Fruit fly (Drosophila melanogaster): ENCODE results near the gene Ubc2.

Ubc2 gene

dm6 chr2L:10760422-10761166 lies 7.2 kb downstream of the Ubc2 start, which contains the start of gene CG6495 (continued):
- TF ChIP-seq CG3281 (GFP tag; optimal IDR thresholded peaks at IDR 0.05) (peak; percentile 53), dysf (GFP tag; IDR thresholded peaks at IDR 0.05) (peak; percentile 45; the same call in 2 of the 3 replicates), Bteb2 (GFP tag; optimal IDR thresholded peaks at IDR 0.05) (peak; percentile 17), CG3726 (GFP tag; IDR thresholded peaks at IDR 0.05) (no peak), prd (optimal IDR thresholded peaks at IDR 0.05) (no peak), prd (GFP tag; IDR thresholded peaks at IDR 0.05) (0 out of 3 replicates have a peak, but pooled peaks have one; percentile 24), vfl (GFP tag; optimal IDR thresholded peaks at IDR 0.05) (no peak), Asciz (GFP tag; optimal IDR thresholded peaks at IDR 0.05) (no peak), org-1 (GFP tag; optimal IDR thresholded peaks at IDR 0.05) (peak; percentile 32), CG3838 (GFP tag; optimal IDR thresholded peaks at IDR 0.05) (no peak), CG31388 (GFP tag; optimal IDR thresholded peaks at IDR 0.05) (no peak)

dm6 chr2L:10759624-10760023 lies 8.2 kb downstream of the Ubc2 start:
- TF ChIP-seq Drgx (GFP tag; IDR thresholded peaks at IDR 0.05) (0 out of 2 replicates have a peak, but pooled peaks have one; percentile 31), CG9817 (tag; optimal IDR thresholded peaks at IDR 0.05) (no peak), maf-S (GFP tag; optimal IDR thresholded peaks at IDR 0.05) (no peak), stwl (tag; optimal IDR thresholded peaks at IDR 0.05) (peak; percentile 33), fd102C (GFP tag; optimal IDR thresholded peaks at IDR 0.05) (no peak), repo (GFP tag; optimal IDR thresholded peaks at IDR 0.05) (no peak), lov (optimal IDR thresholded peaks at IDR 0.05) (no peak), lov (GFP tag; IDR thresholded peaks at IDR 0.05) (no peak), kay (GFP tag; optimal IDR thresholded peaks at IDR 0.05) (no peak), CG8765 (GFP tag; IDR thresholded peaks at IDR 0.05) (no peak), hth (optimal IDR thresholded peaks at IDR 0.05) (no peak), vfl (GFP tag; optimal IDR thresholded peaks at IDR 0.05) (no peak)

DNA sequence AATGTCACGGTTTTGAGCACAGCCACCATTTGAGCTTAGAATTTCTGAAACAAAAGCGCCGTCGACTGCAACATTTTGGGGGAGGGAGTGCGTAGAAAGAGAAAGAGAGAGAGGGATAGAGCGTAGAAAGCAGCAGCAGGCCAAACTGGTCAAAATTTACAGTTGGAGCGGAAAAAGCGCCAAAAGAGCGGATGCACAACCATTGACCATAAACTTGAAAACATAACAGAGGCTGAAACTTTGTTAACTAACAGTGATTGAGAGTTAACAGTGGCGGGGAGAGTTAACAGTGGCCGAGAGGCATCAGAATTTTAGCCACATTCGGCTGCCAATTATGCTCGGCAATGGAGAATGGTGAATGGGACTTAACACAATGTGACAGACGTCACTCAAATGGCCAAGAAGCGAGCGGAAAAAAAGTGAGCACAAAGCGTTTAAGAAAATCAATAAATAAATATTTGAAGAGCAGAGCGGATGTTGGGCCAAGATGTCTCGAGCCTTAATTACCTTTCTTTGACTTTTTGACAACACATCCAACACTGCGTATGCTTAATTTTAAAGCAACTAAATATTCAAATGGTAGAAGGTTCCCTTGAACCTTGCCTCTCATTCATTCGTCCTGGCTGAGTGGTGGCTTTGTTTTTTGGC lies 10.6 kb downstream of the Ubc2 start:
- TF ChIP-seq Trl (optimal IDR thresholded peaks at IDR 0.05) (peak; percentile 69 to 88), Trl (GFP tag; optimal IDR thresholded peaks at IDR 0.05) (no peak), CG3407 (GFP tag; optimal IDR thresholded peaks at IDR 0.05) (no peak), CG10366 (GFP tag; IDR thresholded peaks at IDR 0.05) (no peak), CG1647 (GFP tag; optimal IDR thresholded peaks at IDR 0.05) (no peak), chinmo (GFP tag; IDR thresholded peaks at IDR 0.05; ENCODE audit: partially characterized antibody) (peak; percentile 24; the same call in 1 of the 4 replicates), Deaf1 (tag; optimal IDR thresholded peaks at IDR 0.05) (peak; percentile 52), onecut (GFP tag; IDR thresholded peaks at IDR 0.05) (peak; percentile 71; the same call in 1 of the 2 replicates), Sox102F (GFP tag; optimal IDR thresholded peaks at IDR 0.05) (no peak), CG9876 (GFP tag; optimal IDR thresholded peaks at IDR 0.05) (no peak)

- TF ChIP-seq Dip3 (GFP tag; optimal IDR thresholded peaks at IDR 0.05) (no peak), H15 (GFP tag; IDR thresholded peaks at IDR 0.05) (no peak), schlank (tag; optimal IDR thresholded peaks at IDR 0.05) (peak; percentile 28), ftz-f1 (GFP tag; optimal IDR thresholded peaks at IDR 0.05) (peak; percentile 67), CG11695 (GFP tag; IDR thresholded peaks at IDR 0.05) (peak; percentile 36; the same call in 1 of the 3 replicates), CG9727 (GFP tag; optimal IDR thresholded peaks at IDR 0.05) (no peak), CG12236 (GFP tag; optimal IDR thresholded peaks at IDR 0.05) (no peak), bigmax (GFP tag; optimal IDR thresholded peaks at IDR 0.05) (peak; percentile 10), CG15011 (GFP tag; optimal IDR thresholded peaks at IDR 0.05) (no peak), CG18011 (GFP tag; optimal IDR thresholded peaks at IDR 0.05) (no peak), dpn (GFP tag; optimal IDR thresholded peaks at IDR 0.05) (peak in 1 of 2 experiments; percentile 14), wdn (GFP tag; IDR thresholded peaks at IDR 0.05) (0 out of 2 replicates have a peak, but pooled peaks have one; percentile 29), gt (GFP tag; IDR thresholded peaks at IDR 0.05) (no peak), sr (GFP tag; IDR thresholded peaks at IDR 0.05) (peak; percentile 14; the same call in 1 of the 3 replicates), row (GFP tag; IDR thresholded peaks at IDR 0.05) (no peak; the same call in 2 of the 3 replicates), CG30403 (GFP tag; optimal IDR thresholded peaks at IDR 0.05) (no peak)
Measured at dm6 chr2L:10756049-10756448, 11.8 kb downstream of the Ubc2 start, which contains the start of gene CG17124. Gene CG17124, minus strand, starts transcription at chr2L:10756325.

All from whole organism, embryonic.